Fruit fly (Drosophila melanogaster) whole organism, embryonic: ENCODE results near the gene Ddc.

Experiments used
- Ada2b ChIP-seq: fragments of 200-800 bp; sonication (Bioruptor generic); IDR thresholded peaks from 2 replicates; pipeline ENCODE4 v1.3.6; 2022; ENCODE audit warnings: missing biosample characterization, missing genetic modification characterization
- CG10979 ChIP-seq: fragments of 200-800 bp; sonication (Bioruptor generic); optimal IDR thresholded peaks from 2 replicates; lab custom pipeline; 2018; ENCODE audit warnings: missing biosample characterization, mild to moderate bottlenecking, missing genetic modification characterization, moderate library complexity
- CG11695 ChIP-seq: fragments of 200-800 bp; sonication (Bioruptor generic); IDR thresholded peaks from 3 replicates; pipeline ENCODE4 v1.3.6; 2022; ENCODE audit warnings: missing biosample characterization, missing genetic modification characterization
- CG12155 ChIP-seq: fragments of 200-800 bp; sonication (Bioruptor generic); optimal IDR thresholded peaks from 3 replicates; lab custom pipeline; 2016; ENCODE audit warnings: missing biosample characterization, missing genetic modification characterization
- CG12219 ChIP-seq: fragments of 200-800 bp; sonication (Bioruptor generic); optimal IDR thresholded peaks from 3 replicates; lab custom pipeline; 2018; ENCODE audit warnings: missing biosample characterization, mild to moderate bottlenecking, missing genetic modification characterization
- CG12236 ChIP-seq: fragments of 200-800 bp; sonication (Bioruptor generic); optimal IDR thresholded peaks from 2 replicates; lab custom pipeline; 2016; ENCODE audit warnings: missing biosample characterization, missing genetic modification characterization
- CG12744 ChIP-seq: fragments of 200-800 bp; sonication (Bioruptor generic); optimal IDR thresholded peaks from 2 replicates; lab custom pipeline; 2016; ENCODE audit warnings: missing biosample characterization, missing genetic modification characterization
- CG13894 ChIP-seq: fragments of 200-800 bp; sonication (Bioruptor generic); optimal IDR thresholded peaks from 3 replicates; lab custom pipeline; 2018; ENCODE audit warnings: missing biosample characterization, mild to moderate bottlenecking, missing genetic modification characterization, moderate library complexity
- CG14441 ChIP-seq: fragments of 200-800 bp; sonication (Bioruptor generic); IDR thresholded peaks from 2 replicates; pipeline ENCODE4 v1.3.6; 2022; ENCODE audit warnings: missing biosample characterization, missing genetic modification characterization
- CG15011 ChIP-seq: fragments of 200-800 bp; sonication (Bioruptor generic); optimal IDR thresholded peaks from 3 replicates; lab custom pipeline; 2018; ENCODE audit warnings: missing biosample characterization, mild to moderate bottlenecking, missing genetic modification characterization
- CG1647 ChIP-seq: fragments of 200-800 bp; sonication (Bioruptor generic); optimal IDR thresholded peaks from 3 replicates; lab custom pipeline; 2016; ENCODE audit warnings: missing biosample characterization, missing genetic modification characterization
- CG18476 ChIP-seq: fragments of 200-800 bp; sonication (Bioruptor generic); optimal IDR thresholded peaks from 2 replicates; lab custom pipeline; 2016; ENCODE audit warnings: missing biosample characterization, mild to moderate bottlenecking, missing genetic modification characterization
- CG2712 ChIP-seq: fragments of 200-800 bp; optimal IDR thresholded peaks from 3 replicates; lab custom pipeline; 2019; ENCODE audit warnings: missing biosample characterization, mild to moderate bottlenecking, missing genetic modification characterization, moderate library complexity
- CG30403 ChIP-seq: fragments of 200-800 bp; sonication (Bioruptor generic); optimal IDR thresholded peaks from 3 replicates; lab custom pipeline; 2016; ENCODE audit warnings: missing biosample characterization, missing genetic modification characterization
- CG3726 ChIP-seq: fragments of 200-800 bp; sonication (Bioruptor generic); IDR thresholded peaks from 3 replicates; pipeline ENCODE4, ENCODE4 v1.3.6; 2022; ENCODE audit warnings: missing biosample characterization, missing genetic modification characterization
- CG4328 ChIP-seq: fragments of 200-800 bp; sonication (Bioruptor generic); optimal IDR thresholded peaks from 3 replicates; lab custom pipeline; 2017; ENCODE audit warnings: missing biosample characterization, missing genetic modification reagents, missing genetic modification characterization
- CG4617 ChIP-seq: fragments of 200-800 bp; sonication (Bioruptor generic); optimal IDR thresholded peaks from 3 replicates; lab custom pipeline; 2016; ENCODE audit warnings: missing biosample characterization, missing genetic modification characterization, borderline replicate concordance
- CG5953 ChIP-seq: fragments of 200-800 bp; sonication (Bioruptor generic); IDR thresholded peaks from 2 replicates; pipeline ENCODE4 v1.3.6; 2022; ENCODE audit warnings: missing biosample characterization, missing genetic modification characterization
- CG8290 ChIP-seq, 3 experiments: fragments of 200-800 bp; sonication (Bioruptor generic); optimal IDR thresholded peaks; 2 replicates each; lab custom pipeline; 2016 to 2019; ENCODE audit warnings: missing biosample characterization in 3 of 3, missing genetic modification characterization in 3 of 3, mild to moderate bottlenecking in 2 of 3, moderate library complexity in 1 of 3
- CG8924 ChIP-seq: fragments of 200-800 bp; optimal IDR thresholded peaks from 3 replicates; lab custom pipeline; 2019; ENCODE audit warnings: missing biosample characterization, mild to moderate bottlenecking, missing genetic modification characterization, moderate library complexity
- D ChIP-seq, 2 experiments: fragments of 200-800 bp in 1 of 2; fragments of >200 bp in 1 of 2; sonication (Bioruptor generic) in 1 of 2; optimal IDR thresholded peaks; 2 replicates in 1 of 2; 3 replicates in 1 of 2; lab custom pipeline; 2017; ENCODE audit warnings: mild to moderate bottlenecking in 1 of 2, missing biosample characterization in 1 of 2, missing genetic modification characterization in 1 of 2, missing genetic modification reagents in 1 of 2
- Dbx ChIP-seq: fragments of 200-800 bp; sonication (Bioruptor generic); IDR thresholded peaks from 3 replicates; pipeline ENCODE4 v1.3.6; 2022; ENCODE audit warnings: missing biosample characterization, missing genetic modification characterization
- Doc2 ChIP-seq: fragments of 200-800 bp; sonication (Bioruptor generic); IDR thresholded peaks from 2 replicates; pipeline ENCODE4 v1.3.6; 2022; ENCODE audit warnings: missing biosample characterization, missing genetic modification characterization
- Ets65A ChIP-seq: fragments of 200-800 bp; sonication (Bioruptor generic); peaks from one replicate; lab custom pipeline; 2016; ENCODE audit warnings: missing biosample characterization, missing genetic modification characterization
- Mrtf ChIP-seq: fragments of 200-800 bp; sonication (Bioruptor generic); IDR thresholded peaks from 3 replicates; pipeline ENCODE4 v1.3.6; 2022; ENCODE audit warnings: missing biosample characterization, missing genetic modification characterization
- Six4 ChIP-seq: fragments of 200-800 bp; sonication (Bioruptor generic); optimal IDR thresholded peaks from 2 replicates; lab custom pipeline; 2016; ENCODE audit warnings: missing biosample characterization, missing genetic modification characterization
- Taf1 ChIP-seq: fragments of 200-800 bp; sonication (Bioruptor generic); IDR thresholded peaks from 2 replicates; pipeline ENCODE4 v1.3.6; 2022; ENCODE audit warnings: missing biosample characterization, missing genetic modification characterization
- al ChIP-seq: fragments of 200-800 bp; sonication (Bioruptor generic); IDR thresholded peaks from 2 replicates; pipeline ENCODE4 v1.3.6; 2022; ENCODE audit warnings: missing biosample characterization, missing genetic modification characterization
- crp ChIP-seq, 2 experiments: fragments of 200-800 bp; sonication (Bioruptor generic); optimal IDR thresholded peaks; 2 replicates in 1 of 2; 3 replicates in 1 of 2; lab custom pipeline; 2017; ENCODE audit warnings: missing biosample characterization in 2 of 2, missing genetic modification characterization in 2 of 2, mild to moderate bottlenecking in 1 of 2, moderate library complexity in 1 of 2
- hb ChIP-seq: fragments of 200-800 bp; sonication (Bioruptor generic); IDR thresholded peaks from 3 replicates; pipeline ENCODE4 v1.3.6; 2022; ENCODE audit warnings: missing biosample characterization, missing genetic modification characterization; ENCODE audit not compliant: partially characterized antibody
- kni ChIP-seq: fragments of 200-800 bp; sonication (Bioruptor generic); optimal IDR thresholded peaks from 3 replicates; lab custom pipeline; 2017; ENCODE audit warnings: mild to moderate bottlenecking, missing biosample characterization, missing genetic modification reagents, missing genetic modification characterization
- knrl ChIP-seq: fragments of 200-800 bp; sonication (Bioruptor generic); IDR thresholded peaks from 3 replicates; pipeline ENCODE4 v1.3.6; 2022; ENCODE audit warnings: missing biosample characterization, missing genetic modification characterization; ENCODE audit not compliant: partially characterized antibody
- lov ChIP-seq, 2 experiments: fragments of 200-800 bp in 1 of 2; fragments of >200 bp in 1 of 2; sonication (Bioruptor generic) in 1 of 2; IDR thresholded peaks in 1 of 2; optimal IDR thresholded peaks in 1 of 2; 2 replicates in 1 of 2; 3 replicates in 1 of 2; pipeline versions ENCODE4 v1.3.6 to Lab custom; 2017 to 2022; ENCODE audit warnings: missing biosample characterization in 1 of 2, missing genetic modification characterization in 1 of 2
- nmo ChIP-seq: fragments of 200-800 bp; sonication (Bioruptor generic); optimal IDR thresholded peaks from 2 replicates; lab custom pipeline; 2018; ENCODE audit warnings: missing biosample characterization, mild to moderate bottlenecking, missing genetic modification characterization, moderate library complexity
- org-1 ChIP-seq: fragments of 200-800 bp; sonication (Bioruptor generic); optimal IDR thresholded peaks from 2 replicates; lab custom pipeline; 2017; ENCODE audit warnings: missing biosample characterization, missing genetic modification characterization
- pnt ChIP-seq: fragments of 200-800 bp; sonication (Bioruptor generic); optimal IDR thresholded peaks from 3 replicates; lab custom pipeline; 2016; ENCODE audit warnings: missing biosample characterization, missing genetic modification characterization
- prd ChIP-seq, 3 experiments: fragments of >200 bp in 2 of 3; fragments of 200-800 bp in 1 of 3; sonication (Bioruptor generic) in 1 of 3; optimal IDR thresholded peaks in 2 of 3; IDR thresholded peaks in 1 of 3; 2 replicates in 2 of 3; 3 replicates in 1 of 3; pipeline versions ENCODE4 v1.3.6 to Lab custom; 2017 to 2022; ENCODE audit warnings: missing biosample characterization in 1 of 3, missing genetic modification characterization in 1 of 3
- psq ChIP-seq: fragments of 200-800 bp; sonication (Bioruptor generic); optimal IDR thresholded peaks from 2 replicates; lab custom pipeline; 2017; ENCODE audit warnings: missing biosample characterization, missing genetic modification characterization
- ranshi ChIP-seq: fragments of 200-800 bp; sonication (Bioruptor generic); IDR thresholded peaks from 2 replicates; pipeline ENCODE4 v1.3.6; 2022; ENCODE audit warnings: missing biosample characterization, missing genetic modification characterization
- ro ChIP-seq: fragments of 200-800 bp; sonication (Bioruptor generic); IDR thresholded peaks from 2 replicates; pipeline ENCODE4 v1.3.6; 2022; ENCODE audit warnings: missing biosample characterization, missing genetic modification characterization
- sens ChIP-seq: fragments of 200-800 bp; sonication (Bioruptor generic); peaks from one replicate; lab custom pipeline; 2016; ENCODE audit warnings: missing biosample characterization, missing genetic modification characterization
- slbo ChIP-seq: fragments of 200-800 bp; sonication (Bioruptor generic); IDR thresholded peaks from 2 replicates; pipeline ENCODE4 v1.3.6; 2022; ENCODE audit warnings: missing biosample characterization, missing genetic modification characterization
- slou ChIP-seq: fragments of 200-800 bp; sonication (Bioruptor generic); optimal IDR thresholded peaks from 3 replicates; lab custom pipeline; 2016; ENCODE audit warnings: missing biosample characterization, missing genetic modification characterization
- tin ChIP-seq: fragments of 200-800 bp; sonication (Bioruptor generic); optimal IDR thresholded peaks from 3 replicates; lab custom pipeline; 2016; ENCODE audit warnings: missing biosample characterization, missing genetic modification characterization
- vfl ChIP-seq: fragments of 200-800 bp; sonication (Bioruptor generic); optimal IDR thresholded peaks from 2 replicates; lab custom pipeline; 2016; ENCODE audit warnings: missing biosample characterization, missing genetic modification characterization
- z ChIP-seq: fragments of 200-800 bp; sonication (Bioruptor generic); IDR thresholded peaks from 3 replicates; pipeline ENCODE4 v1.3.6; 2022; ENCODE audit warnings: missing biosample characterization, missing genetic modification characterization

Ddc gene

dm6 chr2L:19158679-19159551, 38.8 kb upstream of the Ddc start (continued):
- peak; percentile 28; the same call in 1 of the 2 replicates for TF ChIP-seq Ada2b (GFP tag; lab: Robert Waterston, UW)
- peak; percentile 31 for TF ChIP-seq pnt (GFP tag; lab: Kevin White, UChicago)
- TF ChIP-seq CG4617, result peak; percentile 3
- TF ChIP-seq D (optimal IDR thresholded peaks at IDR 0.05; lab: Kevin White, UChicago), result peak; percentile 82
- TF ChIP-seq D (GFP tag; optimal IDR thresholded peaks at IDR 0.05; lab: Kevin White, UChicago), result peak; percentile 13
- TF ChIP-seq psq (GFP tag; lab: Kevin White, UChicago), result no peak
- TF ChIP-seq org-1 (GFP tag; lab: Kevin White, UChicago), result peak; percentile 23
- TF ChIP-seq Taf1 (GFP tag; lab: Robert Waterston, UW), result no peak
- TF ChIP-seq CG13894 (tag; lab: Kevin White, UChicago), result no peak
- peak; percentile 22; the same call in 1 of the 2 replicates for TF ChIP-seq slbo (GFP tag; lab: Robert Waterston, UW)
- TF ChIP-seq CG5953 (GFP tag; lab: Robert Waterston, UW), result no peak
- no peak for TF ChIP-seq Mrtf
- peak; percentile 28 for TF ChIP-seq tin
- peak; percentile 93 for TF ChIP-seq Ets65A (GFP tag; lab: Kevin White, UChicago)
- TF ChIP-seq nmo, result peak; percentile 20
- peak; percentile 17 for TF ChIP-seq CG12155 (GFP tag; lab: Kevin White, UChicago)
- peak; percentile 15 for TF ChIP-seq CG8924 (tag; lab: Kevin White, UChicago)
- peak; percentile 57 for TF ChIP-seq CG30403 (GFP tag; lab: Kevin White, UChicago)
- peak; percentile 62 for TF ChIP-seq CG2712 (tag; lab: Kevin White, UChicago)
- 0 out of 3 replicates have a peak, but pooled peaks have one; percentile 9 for TF ChIP-seq CG11695 (GFP tag; lab: Robert Waterston, UW)
- TF ChIP-seq CG4328 (GFP tag; lab: Kevin White, UChicago), result no peak
- TF ChIP-seq z (GFP tag; lab: Robert Waterston, UW), result no peak
- no peak for TF ChIP-seq ranshi (GFP tag; lab: Robert Waterston, UW)
- TF ChIP-seq Six4 (GFP tag; lab: Kevin White, UChicago), result peak; percentile 15
- TF ChIP-seq CG15011 (GFP tag; lab: Kevin White, UChicago), result no peak
- peak; percentile 94 for TF ChIP-seq sens (GFP tag; lab: Kevin White, UChicago)
- TF ChIP-seq vfl, result peak; percentile 18
- 0 out of 2 replicates have a peak, but pooled peaks have one; percentile 8 for TF ChIP-seq ro
- no peak for TF ChIP-seq kni (GFP tag; lab: Kevin White, UChicago)
- TF ChIP-seq hb, result no peak
- TF ChIP-seq CG1647 (GFP tag; lab: Kevin White, UChicago), result peak; percentile 35
- 0 out of 2 replicates have a peak, but pooled peaks have one; percentile 3 for TF ChIP-seq al (GFP tag; lab: Robert Waterston, UW)
- peak; percentile 10; the same call in 1 of the 3 replicates for TF ChIP-seq Dbx (GFP tag; lab: Robert Waterston, UW)
- TF ChIP-seq lov (optimal IDR thresholded peaks at IDR 0.05; lab: Kevin White, UChicago), result no peak
- 0 out of 3 replicates have a peak, but pooled peaks have one; percentile 35 for TF ChIP-seq lov (GFP tag; IDR thresholded peaks at IDR 0.05; lab: Robert Waterston, UW)
- no peak for TF ChIP-seq prd (optimal IDR thresholded peaks at IDR 0.05; lab: Kevin White, UChicago)
- TF ChIP-seq prd (GFP tag; IDR thresholded peaks at IDR 0.05; lab: Robert Waterston, UW), result 0 out of 3 replicates have a peak, but pooled peaks have one; percentile 38
- TF ChIP-seq CG18476, result peak; percentile 13
- TF ChIP-seq CG12236 (GFP tag; lab: Kevin White, UChicago), result peak; percentile 17
- no peak for TF ChIP-seq crp (GFP tag; optimal IDR thresholded peaks at IDR 0.05; lab: Kevin White, UChicago)
- no peak for TF ChIP-seq CG8290 (GFP tag; optimal IDR thresholded peaks at IDR 0.05; lab: Kevin White, UChicago)
- TF ChIP-seq CG8290 (tag; optimal IDR thresholded peaks at IDR 0.05; lab: Kevin White, UChicago), result peak in 1 of 2 experiments; percentile 27
- TF ChIP-seq Doc2 (GFP tag; lab: Robert Waterston, UW), result no peak
- no peak for TF ChIP-seq CG12219
- peak; percentile 9; the same call in 1 of the 3 replicates for TF ChIP-seq knrl (GFP tag; lab: Robert Waterston, UW)
- peak; percentile 31; the same call in 1 of the 2 replicates for TF ChIP-seq CG14441 (GFP tag; lab: Robert Waterston, UW)
- TF ChIP-seq CG12744 (GFP tag; lab: Kevin White, UChicago), result no peak
- peak; percentile 9 for TF ChIP-seq CG10979 (tag; lab: Kevin White, UChicago)
- TF ChIP-seq CG3726, result no peak
- TF ChIP-seq slou, result no peak
